Fruit fly (Drosophila melanogaster): Measurements from ENCODE around the gene CG7017.

The CG7017 gene

dm6 chr3L:20191848-20192247 lies 20.1 kb downstream of the CG7017 start:
- TF ChIP-seq CG8478 (optimal IDR thresholded peaks at IDR 0.05) (no peak), CTCF (optimal IDR thresholded peaks at IDR 0.05) (no peak)

DNA sequence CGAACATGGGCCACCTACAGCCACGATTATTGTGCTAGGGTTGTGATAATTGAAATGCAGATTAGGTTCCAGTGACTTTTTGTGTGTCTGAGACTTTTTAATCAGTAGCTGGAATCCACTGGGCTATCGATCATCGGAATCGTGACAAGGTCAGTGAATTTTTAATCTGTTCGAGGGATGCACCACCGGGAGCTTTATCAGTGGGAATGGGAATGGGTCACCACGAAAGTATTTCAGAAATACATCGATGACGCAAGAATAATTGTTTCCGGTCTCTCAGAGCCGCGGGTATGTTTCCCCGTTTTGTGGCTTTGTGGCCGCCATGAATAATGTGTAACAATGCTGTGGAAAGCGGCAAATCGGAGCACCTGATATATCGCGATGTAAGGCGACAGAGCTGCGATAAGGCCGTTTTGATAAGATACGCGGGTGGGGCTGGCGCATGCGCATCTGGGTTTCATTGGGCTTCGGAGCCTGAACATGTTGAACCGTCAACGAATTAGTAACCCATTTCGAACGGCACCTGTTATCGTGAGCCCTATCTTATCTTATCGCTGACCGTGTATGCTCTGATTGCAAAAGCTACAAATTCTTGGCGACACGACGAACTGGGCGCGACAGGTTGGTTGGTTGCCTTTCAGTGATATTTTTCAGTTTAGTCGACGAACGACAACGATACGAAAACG lies 23.9 kb downstream of the CG7017 start, which contains the start of gene Ssk:
Gene Ssk (plus strand): TSS at position 638 of the 686 bp plus-strand sequence.
- TF ChIP-seq CG8478 (optimal IDR thresholded peaks at IDR 0.05) (no peak), CTCF (optimal IDR thresholded peaks at IDR 0.05) (no peak)

dm6 chr3L:20186294-20187020 lies 25.5 kb downstream of the CG7017 start:
- TF ChIP-seq CTCF (optimal IDR thresholded peaks at IDR 0.05) (no peak), CG8478 (optimal IDR thresholded peaks at IDR 0.05) (no peak)

- no peak for TF ChIP-seq CTCF (optimal IDR thresholded peaks at IDR 0.05)
These were observed 26.0 kb downstream of the CG7017 start for dm6 chr3L:20185886-20186285.

- TF ChIP-seq CTCF (optimal IDR thresholded peaks at IDR 0.05): no peak
- no peak for TF ChIP-seq CG8478 (optimal IDR thresholded peaks at IDR 0.05)
These were observed 26.6 kb downstream of the CG7017 start for dm6 chr3L:20185206-20185868.

DNA sequence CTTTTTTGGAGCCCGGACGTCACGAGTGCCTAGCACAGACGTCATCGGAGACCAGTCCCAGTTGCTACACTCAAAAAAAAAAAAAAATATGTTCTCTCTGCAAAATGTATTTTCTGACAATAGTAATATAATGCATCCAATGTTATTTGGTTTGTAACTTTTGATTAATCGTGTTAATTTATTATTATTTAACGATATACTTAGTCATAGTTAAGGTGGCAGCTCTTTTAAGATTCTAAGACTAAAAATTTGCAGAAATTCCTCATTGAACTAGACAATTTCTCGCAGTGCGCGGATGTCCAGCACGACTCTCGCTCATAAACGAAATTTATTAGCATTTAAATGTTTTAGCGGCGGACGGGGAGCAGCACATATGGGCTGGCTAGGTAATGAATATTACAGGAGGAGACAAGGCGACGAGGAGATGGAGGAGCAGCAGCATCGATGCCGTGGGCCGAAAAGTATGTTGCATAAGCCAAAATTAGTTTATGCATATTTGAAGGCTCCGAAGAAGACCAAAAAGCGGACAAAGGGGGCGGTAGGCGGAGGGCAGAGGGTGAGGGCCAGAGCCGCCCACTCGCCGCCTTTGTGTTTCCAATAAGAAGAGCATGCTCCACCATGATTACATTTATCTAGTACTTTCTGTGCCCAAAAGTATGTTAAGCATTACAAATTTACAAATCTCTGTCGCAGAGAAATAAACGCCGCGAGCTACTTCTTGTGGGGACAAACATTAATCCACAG lies 28.4 kb downstream of the CG7017 start:
- no peak for TF ChIP-seq CTCF (optimal IDR thresholded peaks at IDR 0.05)
- no peak for TF ChIP-seq CG8478 (optimal IDR thresholded peaks at IDR 0.05)

- TF ChIP-seq CG8478 (optimal IDR thresholded peaks at IDR 0.05): no peak
- no peak for TF ChIP-seq CTCF (optimal IDR thresholded peaks at IDR 0.05)
These were observed 29.1 kb downstream of the CG7017 start for dm6 chr3L:20182799-20183198.

dm6 chr3L:20178101-20178500 lies 33.8 kb downstream of the CG7017 start:
- no peak for TF ChIP-seq CTCF (optimal IDR thresholded peaks at IDR 0.05)
- TF ChIP-seq CG8478 (optimal IDR thresholded peaks at IDR 0.05): no peak

- TF ChIP-seq CG8478 (optimal IDR thresholded peaks at IDR 0.05) (no peak), CTCF (optimal IDR thresholded peaks at IDR 0.05) (no peak)
These were observed 34.2 kb downstream of the CG7017 start for dm6 chr3L:20177697-20178096.

- TF ChIP-seq CTCF (optimal IDR thresholded peaks at IDR 0.05): no peak
- TF ChIP-seq CG8478 (optimal IDR thresholded peaks at IDR 0.05): no peak
These were observed 43.8 kb downstream of the CG7017 start for dm6 chr3L:20168152-20168551.
